Worm (Caenorhabditis elegans) whole organism, L1 larva: ENCODE measurements around the gene islo-1.

ENCODE experiments used
- C16A3.4 ChIP-seq: fragments of 150-350 bp; optimal IDR thresholded peaks from 2 replicates; lab custom pipeline; 2014; ENCODE audit warnings: missing biosample characterization, missing genetic modification characterization
- Y116A8C.19 ChIP-seq: sonication (generic microtip); optimal IDR thresholded peaks from 2 replicates; lab custom pipeline; 2016; ENCODE audit warnings: missing compliant biosample characterization, missing genetic modification characterization, borderline replicate concordance
- alr-1 ChIP-seq: fragments of 200-800 bp; sonication (Bioruptor generic); optimal IDR thresholded peaks from 2 replicates; lab custom pipeline; 2018; ENCODE audit warnings: borderline replicate concordance, mild to moderate bottlenecking, missing genetic modification characterization, missing compliant biosample characterization
- aly-2 ChIP-seq: fragments of 150-350 bp; optimal IDR thresholded peaks from 2 replicates; lab custom pipeline; 2014; ENCODE audit warnings: missing biosample characterization, missing genetic modification characterization
- ama-1 ChIP-seq: fragments of 150-350 bp; optimal IDR thresholded peaks from 2 replicates; lab custom pipeline; 2014
- blmp-1 ChIP-seq: fragments of 150-350 bp; optimal IDR thresholded peaks from 2 replicates; lab custom pipeline; 2014; ENCODE audit warnings: missing biosample characterization, missing genetic modification characterization
- ceh-8 ChIP-seq: fragments of 200-800 bp; sonication (Bioruptor generic); optimal IDR thresholded peaks from 2 replicates; lab custom pipeline; 2018; ENCODE audit warnings: mild to moderate bottlenecking, missing genetic modification characterization, moderate library complexity, missing compliant biosample characterization
- ceh-90 ChIP-seq: sonication (generic microtip); optimal IDR thresholded peaks from 2 replicates; lab custom pipeline; 2016; ENCODE audit warnings: missing genetic modification characterization, missing compliant biosample characterization
- efl-3 ChIP-seq: fragments of 200-800 bp; sonication (Bioruptor generic); optimal IDR thresholded peaks from 2 replicates; lab custom pipeline; 2018; ENCODE audit warnings: mild to moderate bottlenecking, missing genetic modification characterization, missing compliant biosample characterization
- egl-13 ChIP-seq: sonication (generic microtip); optimal IDR thresholded peaks from 2 replicates; lab custom pipeline; 2016; ENCODE audit warnings: missing genotype, missing genetic modification reagents, missing genetic modification characterization, missing compliant biosample characterization
- egl-27 ChIP-seq, 2 experiments: fragments of 150-350 bp in 1 of 2; sonication (generic microtip); optimal IDR thresholded peaks; 3 replicates each; lab custom pipeline; 2017 to 2018; ENCODE audit warnings: missing biosample characterization in 2 of 2, missing genetic modification characterization in 2 of 2, missing genetic modification reagents in 2 of 2
- elt-2 ChIP-seq: sonication (generic microtip); optimal IDR thresholded peaks from 2 replicates; lab custom pipeline; 2016; ENCODE audit warnings: missing genetic modification characterization, mild to moderate bottlenecking, inconsistent platforms, missing compliant biosample characterization, missing genetic modification reagents
- fkh-10 ChIP-seq: sonication (generic microtip); optimal IDR thresholded peaks from 2 replicates; lab custom pipeline; 2017; ENCODE audit warnings: missing biosample characterization, missing genetic modification reagents, missing genetic modification characterization
- fkh-4 ChIP-seq: sonication (generic microtip); optimal IDR thresholded peaks from 2 replicates; lab custom pipeline; 2016; ENCODE audit warnings: missing compliant biosample characterization, missing genetic modification characterization, borderline replicate concordance
- fos-1 ChIP-seq: fragments of 150-350 bp; optimal IDR thresholded peaks from 2 replicates; lab custom pipeline; 2014; ENCODE audit warnings: missing biosample characterization, missing genetic modification characterization
- hlh-4 ChIP-seq: sonication (generic microtip); optimal IDR thresholded peaks from 2 replicates; lab custom pipeline; 2016; ENCODE audit warnings: mild to moderate bottlenecking, missing genetic modification characterization, missing compliant biosample characterization
- lin-14 ChIP-seq: fragments of 200-800 bp; sonication (Bioruptor generic); optimal IDR thresholded peaks from 2 replicates; lab custom pipeline; 2018; ENCODE audit warnings: mild to moderate bottlenecking, missing genetic modification characterization, moderate library complexity, missing compliant biosample characterization
- lin-15B ChIP-seq: fragments of 150-350 bp; sonication (generic microtip); optimal IDR thresholded peaks from 3 replicates; lab custom pipeline; 2014; ENCODE audit warnings: missing biosample characterization, missing genetic modification characterization
- lin-39 ChIP-seq: fragments of 150-350 bp; optimal IDR thresholded peaks from 2 replicates; lab custom pipeline; 2014; ENCODE audit warnings: missing biosample characterization, missing genetic modification reagents, missing genetic modification characterization
- nhr-11 ChIP-seq: fragments of 150-350 bp; optimal IDR thresholded peaks from 2 replicates; lab custom pipeline; 2014; ENCODE audit warnings: missing biosample characterization, missing genetic modification characterization
- nhr-12 ChIP-seq: sonication (generic microtip); optimal IDR thresholded peaks from 2 replicates; lab custom pipeline; 2017; ENCODE audit warnings: missing biosample characterization, missing genetic modification characterization
- nhr-19 ChIP-seq: fragments of 200-800 bp; sonication (Bioruptor generic); conservative IDR thresholded peaks from 2 replicates; pipeline ENCODE4 v1.3.6; 2022; ENCODE audit warnings: missing genetic modification characterization, missing compliant biosample characterization
- nhr-28 ChIP-seq: fragments of 150-350 bp; optimal IDR thresholded peaks from 2 replicates; lab custom pipeline; 2014; ENCODE audit warnings: missing biosample characterization, missing genetic modification characterization
- nhr-76 ChIP-seq: sonication (generic microtip); optimal IDR thresholded peaks from 2 replicates; lab custom pipeline; 2017; ENCODE audit warnings: missing biosample characterization, missing genetic modification characterization
- nhr-77 ChIP-seq: fragments of 150-350 bp; optimal IDR thresholded peaks from 2 replicates; lab custom pipeline; 2014; ENCODE audit warnings: missing biosample characterization, missing genetic modification characterization
- nhr-84 ChIP-seq: sonication (generic microtip); optimal IDR thresholded peaks from 2 replicates; lab custom pipeline; 2017; ENCODE audit warnings: missing biosample characterization, missing genetic modification characterization
- nhr-85 ChIP-seq: sonication (generic microtip); peaks from one replicate; lab custom pipeline; 2016; ENCODE audit warnings: missing genetic modification characterization, inconsistent platforms, missing compliant biosample characterization
- nhr-90 ChIP-seq: sonication (generic microtip); optimal IDR thresholded peaks from 2 replicates; lab custom pipeline; 2016; ENCODE audit warnings: mild to moderate bottlenecking, missing genetic modification characterization, missing compliant biosample characterization; ENCODE audit not compliant: poor library complexity
- pqm-1 ChIP-seq: sonication (generic microtip); optimal IDR thresholded peaks from 3 replicates; lab custom pipeline; 2017; ENCODE audit warnings: missing biosample characterization, missing genetic modification characterization
- rnt-1 ChIP-seq: sonication (generic microtip); optimal IDR thresholded peaks from 2 replicates; lab custom pipeline; 2016; ENCODE audit warnings: mild to moderate bottlenecking, missing genetic modification characterization, moderate library complexity, missing compliant biosample characterization
- skn-1 ChIP-seq: fragments of 150-350 bp; optimal IDR thresholded peaks from 2 replicates; lab custom pipeline; 2014; ENCODE audit warnings: missing biosample characterization, missing genetic modification characterization
- snpc-4 ChIP-seq: fragments of 150-350 bp; optimal IDR thresholded peaks from 2 replicates; lab custom pipeline; 2014; ENCODE audit warnings: missing biosample characterization, missing genetic modification characterization
- sptf-1 ChIP-seq: fragments of 150-350 bp; optimal IDR thresholded peaks from 2 replicates; lab custom pipeline; 2014; ENCODE audit warnings: missing biosample characterization, missing genetic modification characterization
- sup-37 ChIP-seq: fragments of 200-800 bp; sonication (Bioruptor generic); optimal IDR thresholded peaks from 2 replicates; lab custom pipeline; 2018; ENCODE audit warnings: mild to moderate bottlenecking, missing genetic modification characterization, missing compliant biosample characterization
- tbx-2 ChIP-seq: sonication (generic microtip); optimal IDR thresholded peaks from 2 replicates; lab custom pipeline; 2016; ENCODE audit warnings: missing genetic modification characterization, missing compliant biosample characterization
- unc-130 ChIP-seq: fragments of 150-350 bp; optimal IDR thresholded peaks from 2 replicates; lab custom pipeline; 2017; ENCODE audit warnings: missing biosample characterization, missing genetic modification characterization, inconsistent platforms
- zip-4 ChIP-seq: fragments of 200-800 bp; sonication (Bioruptor generic); optimal IDR thresholded peaks from 2 replicates; lab custom pipeline; 2018; ENCODE audit warnings: mild to moderate bottlenecking, missing genetic modification characterization, moderate library complexity, missing compliant biosample characterization
- ztf-11 ChIP-seq, 2 experiments: sonication (generic microtip); optimal IDR thresholded peaks; 2 replicates each; lab custom pipeline; 2016 to 2017; ENCODE audit warnings: missing genetic modification characterization in 2 of 2, missing biosample characterization in 1 of 2, missing compliant biosample characterization in 1 of 2

The islo-1 gene

ce11 chrIV:8091539-8091938 is 44.6 kb upstream of the islo-1 start:
- TF ChIP-seq nhr-85 = peak; percentile 54
- TF ChIP-seq nhr-12 (tag; lab: Kevin White, UChicago) = no peak
- no peak for TF ChIP-seq nhr-84 (tag; lab: Kevin White, UChicago)
- no peak for TF ChIP-seq pqm-1 (tag; lab: Kevin White, UChicago)
- TF ChIP-seq elt-2 = no peak
- peak; percentile 15 for TF ChIP-seq lin-14 (GFP tag; lab: Kevin White, UChicago)
- TF ChIP-seq ceh-90 (tag; lab: Kevin White, UChicago) = no peak
- no peak for TF ChIP-seq tbx-2 (tag; lab: Kevin White, UChicago)
- no peak for TF ChIP-seq ztf-11 (tag; optimal IDR thresholded peaks at IDR 0.05; lab: Kevin White, UChicago)
- TF ChIP-seq ceh-8 (GFP tag; lab: Kevin White, UChicago) = no peak
- TF ChIP-seq lin-39 (tag; lab: Kevin White, UChicago) = no peak
- TF ChIP-seq, all 84 proteins: peak for 2

DNA sequence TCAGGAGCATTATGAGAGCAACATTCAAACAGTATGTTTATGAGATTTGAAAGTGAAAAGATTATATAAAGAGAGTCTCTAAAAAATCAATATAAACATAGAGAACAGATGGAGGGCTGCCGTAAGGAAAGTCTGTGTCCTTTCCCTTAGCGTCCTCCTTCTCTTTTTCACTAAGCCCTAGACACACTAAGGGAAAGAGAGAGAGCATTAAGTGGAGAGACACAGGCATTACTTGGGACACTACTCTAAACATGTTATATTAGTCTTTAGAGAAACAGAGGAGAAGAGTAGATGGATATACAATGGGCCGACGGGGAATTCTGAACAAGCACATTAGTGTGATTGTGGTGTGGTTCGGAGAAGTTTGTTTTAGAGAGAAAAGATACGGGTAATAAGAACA is 39.8 kb upstream of the islo-1 start:
- no peak for TF ChIP-seq fkh-10 (GFP tag; lab: Kevin White, UChicago)
- TF ChIP-seq blmp-1 (tag; lab: Kevin White, UChicago) = peak; percentile 60

- TF ChIP-seq fkh-4 (tag; lab: Kevin White, UChicago) (no peak), C16A3.4 (tag; lab: Kevin White, UChicago) (no peak), efl-3 (no peak), snpc-4 (tag; lab: Kevin White, UChicago) (no peak), lin-15B (tag; lab: Kevin White, UChicago) (no peak), aly-2 (no peak), fkh-10 (GFP tag; lab: Kevin White, UChicago) (no peak), unc-130 (tag; lab: Kevin White, UChicago) (no peak), nhr-85 (no peak), ama-1 (no peak), fos-1 (tag; lab: Kevin White, UChicago) (no peak), nhr-28 (tag; lab: Kevin White, UChicago) (no peak), rnt-1 (tag; lab: Kevin White, UChicago) (no peak), nhr-76 (tag; lab: Kevin White, UChicago) (no peak), alr-1 (no peak), nhr-19 (GFP tag; lab: Robert Waterston, UW) (no peak)
These were observed 36.6 kb upstream of the islo-1 start, which contains the start of gene Y42H9AR.2 for ce11 chrIV:8099601-8100000. TSS of gene Y42H9AR.2 (plus strand) at chrIV:8099901.

DNA sequence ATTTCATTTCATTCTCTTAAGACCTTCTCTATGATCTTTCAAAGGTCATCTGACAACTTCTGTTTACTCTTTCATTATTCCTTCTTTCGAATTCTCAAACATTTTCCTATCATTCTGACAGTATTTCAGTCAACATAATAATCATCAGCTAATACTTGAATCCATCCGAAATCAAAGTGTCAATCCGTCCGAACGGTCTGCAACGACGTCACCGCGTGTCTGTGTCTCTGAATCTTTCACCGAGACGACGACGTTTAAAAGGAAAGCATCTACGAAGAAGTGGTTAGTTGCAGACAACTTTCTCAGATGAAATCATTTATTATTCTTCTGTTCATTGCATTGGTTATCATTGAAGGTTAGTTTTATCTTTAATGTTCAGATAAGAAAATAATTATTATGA is 34.0 kb upstream of the islo-1 start, which contains the start of gene Y42H9AR.5:
Gene Y42H9AR.5 (plus strand): TSS at position 301 of the 400 bp plus-strand sequence.
- TF ChIP-seq sptf-1 = no peak
- no peak for TF ChIP-seq skn-1 (tag; lab: Kevin White, UChicago)
- TF ChIP-seq nhr-90 = no peak
- TF ChIP-seq fkh-10 (GFP tag; lab: Kevin White, UChicago) = no peak
- no peak for TF ChIP-seq ama-1
- TF ChIP-seq nhr-77 (tag; lab: Kevin White, UChicago) = no peak
- no peak for TF ChIP-seq egl-13 (tag; lab: Kevin White, UChicago)
- no peak for TF ChIP-seq nhr-11
- no peak for TF ChIP-seq nhr-76 (tag; lab: Kevin White, UChicago)
- TF ChIP-seq hlh-4 = no peak
- TF ChIP-seq zip-4 (GFP tag; lab: Kevin White, UChicago) = no peak
- no peak for TF ChIP-seq egl-27 (tag; optimal IDR thresholded peaks at IDR 0.05; lab: Kevin White, UChicago)
- no peak for TF ChIP-seq Y116A8C.19 (tag; lab: Kevin White, UChicago)
- TF ChIP-seq sup-37 (GFP tag; lab: Kevin White, UChicago) = no peak
- TF ChIP-seq tbx-2 (tag; lab: Kevin White, UChicago) = no peak
